Fruit fly (Drosophila melanogaster): ENCODE results near the gene PH4alphaMP.

dm6 chr3R:30470690-30471089 lies 25.3 kb downstream of the PH4alphaMP start:
- TF ChIP-seq gl (tag; optimal IDR thresholded peaks at IDR 0.05), result no peak
- TF ChIP-seq CG17806 (tag; optimal IDR thresholded peaks at IDR 0.05), result no peak
- no peak for TF ChIP-seq CG8159 (tag; optimal IDR thresholded peaks at IDR 0.05)
- no peak for TF ChIP-seq CG15710 (tag; optimal IDR thresholded peaks at IDR 0.05)
- TF ChIP-seq Pif1A (GFP tag; optimal IDR thresholded peaks at IDR 0.05), result no peak
- TF ChIP-seq EcR (GFP tag; optimal IDR thresholded peaks at IDR 0.05), result no peak
- TF ChIP-seq CG12605 (GFP tag; IDR thresholded peaks at IDR 0.05), result no peak
- TF ChIP-seq Pif1B (GFP tag; optimal IDR thresholded peaks at IDR 0.05), result no peak
- no peak for TF ChIP-seq fd96Ca (GFP tag; IDR thresholded peaks at IDR 0.05)
- TF ChIP-seq Snoo (tag; optimal IDR thresholded peaks at IDR 0.05), result no peak
- TF ChIP-seq CG8301 (tag; optimal IDR thresholded peaks at IDR 0.05), result no peak
- TF ChIP-seq CG4496 (GFP tag; IDR thresholded peaks at IDR 0.05), result no peak
- no peak for TF ChIP-seq CG9948 (tag; optimal IDR thresholded peaks at IDR 0.05)

Measured in whole organism, pupa.